Fruit fly (Drosophila melanogaster): Measurements from ENCODE around the gene CG14154.

Gene CG14154

DNA sequence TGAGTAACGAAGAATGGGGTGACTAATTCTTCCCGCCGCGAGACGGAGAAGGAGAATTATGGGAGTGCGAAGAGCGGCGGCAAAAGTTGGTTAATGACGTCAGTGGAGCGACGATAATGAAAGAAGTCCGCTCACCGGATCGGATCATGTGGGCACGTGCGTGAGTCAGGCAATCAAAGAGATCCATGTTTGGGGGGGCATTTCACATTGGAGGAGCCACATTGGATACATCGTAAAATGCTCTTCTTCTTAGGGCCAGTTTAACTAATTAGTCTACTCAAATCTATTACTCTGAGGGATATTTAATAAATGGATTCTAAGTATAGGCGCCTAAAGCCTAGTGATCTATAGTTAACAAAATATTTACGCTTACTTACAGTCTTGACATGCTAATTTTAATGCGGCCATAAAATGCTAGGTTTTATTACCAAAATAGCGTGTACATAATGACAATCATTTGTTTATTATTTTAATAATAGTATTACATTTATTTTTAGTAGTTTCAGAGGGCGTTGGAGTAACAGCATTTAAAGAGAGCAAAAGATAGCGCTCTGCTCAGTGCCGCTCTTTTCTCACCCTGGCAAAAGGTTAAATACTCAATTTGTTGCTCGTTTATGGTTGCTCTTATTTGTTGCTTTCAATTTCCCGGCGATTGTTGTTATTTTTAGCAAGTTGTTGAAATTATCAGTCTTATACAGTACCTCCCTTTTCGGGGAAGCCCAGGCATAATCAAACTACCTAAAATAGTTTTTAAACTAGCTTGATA lies 16.9 kb downstream of the CG14154 start:
- no peak for TF ChIP-seq Rel (GFP tag; optimal IDR thresholded peaks at IDR 0.05)
- peak; percentile 7 for TF ChIP-seq Rel (tag; optimal IDR thresholded peaks at IDR 0.05)
- no peak for TF ChIP-seq sage (GFP tag; optimal IDR thresholded peaks at IDR 0.05)

DNA sequence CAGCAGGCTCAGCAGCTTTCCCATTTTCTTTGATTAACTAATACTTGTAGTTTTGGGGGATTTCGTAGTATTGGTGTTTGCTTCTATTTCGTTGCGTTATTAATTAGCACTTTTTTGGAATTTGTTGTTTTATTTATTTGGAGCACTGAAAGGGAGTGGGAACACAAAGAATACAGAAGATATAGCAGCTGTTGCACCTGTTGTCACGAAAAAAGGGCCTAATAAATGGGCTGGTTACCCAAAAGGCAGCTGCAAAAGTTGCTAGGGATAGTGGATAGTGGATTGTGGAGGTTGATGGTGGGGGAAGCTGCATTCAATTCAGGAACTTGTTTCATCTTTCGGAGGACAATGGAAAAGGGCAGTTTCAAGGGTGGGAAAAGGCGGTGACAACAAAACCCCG lies 17.8 kb downstream of the CG14154 start:
- TF ChIP-seq rgr (GFP tag; optimal IDR thresholded peaks at IDR 0.05) (no peak), psq (GFP tag; optimal IDR thresholded peaks at IDR 0.05) (no peak), GATAd (GFP tag; optimal IDR thresholded peaks at IDR 0.05) (no peak), Hr78 (GFP tag; optimal IDR thresholded peaks at IDR 0.05) (no peak), CG9705 (GFP tag; optimal IDR thresholded peaks at IDR 0.05) (no peak), pan (optimal IDR thresholded peaks at IDR 0.05) (no peak), Jra (GFP tag; optimal IDR thresholded peaks at IDR 0.05) (no peak), dl (GFP tag; optimal IDR thresholded peaks at IDR 0.05; ENCODE audit: insufficient read depth in 1 of 2, partially characterized antibody in 2 of 2) (no peak), Abd-B (GFP tag; optimal IDR thresholded peaks at IDR 0.05) (no peak), Sp1 (GFP tag; optimal IDR thresholded peaks at IDR 0.05) (no peak), dmrt93B (GFP tag; optimal IDR thresholded peaks at IDR 0.05) (no peak), lola (GFP tag; optimal IDR thresholded peaks at IDR 0.05) (no peak), CrebA (GFP tag; optimal IDR thresholded peaks at IDR 0.05; ENCODE audit: borderline replicate concordance) (no peak), Dif (GFP tag; optimal IDR thresholded peaks at IDR 0.05; ENCODE audit: partially characterized antibody) (no peak), ey (GFP tag; optimal IDR thresholded peaks at IDR 0.05) (no peak)

DNA sequence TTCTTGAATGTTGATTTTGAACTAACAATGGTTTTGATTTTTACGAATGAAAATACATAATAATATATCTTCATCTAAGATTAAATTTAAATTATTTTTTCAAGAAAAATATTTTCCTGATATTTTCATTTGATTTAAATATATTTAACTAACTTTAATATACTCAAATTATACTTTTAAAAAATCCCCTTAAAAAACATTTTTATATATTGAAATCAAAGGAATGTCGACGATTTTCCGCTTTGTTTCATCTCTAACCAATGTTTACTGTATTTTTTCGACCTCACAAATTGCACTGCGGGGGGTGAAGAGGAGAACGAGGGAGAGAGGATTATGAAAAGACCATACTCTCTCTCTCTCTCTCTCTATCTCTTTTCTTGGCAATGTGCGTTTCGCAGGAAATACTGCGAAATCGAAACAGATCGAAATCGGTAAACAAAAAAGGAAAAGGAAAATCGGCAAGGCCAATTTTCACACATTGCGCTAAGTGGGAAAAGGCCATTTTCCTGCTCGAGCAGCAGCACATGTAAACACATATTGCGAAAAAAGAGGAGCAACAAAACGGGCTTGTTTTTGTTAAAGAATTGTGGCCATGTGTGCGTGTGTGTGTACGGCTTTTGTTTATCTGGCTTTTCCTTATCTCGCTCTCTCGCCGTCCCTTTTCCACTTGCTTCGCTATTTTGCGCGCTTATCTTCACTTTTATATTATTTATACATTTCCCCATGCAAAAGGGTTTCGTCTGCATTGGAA lies 18.5 kb downstream of the CG14154 start:
- TF ChIP-seq sage (GFP tag; optimal IDR thresholded peaks at IDR 0.05) (no peak), psq (GFP tag; optimal IDR thresholded peaks at IDR 0.05) (peak; percentile 33), Hnf4 (GFP tag; optimal IDR thresholded peaks at IDR 0.05) (no peak), GATAd (GFP tag; optimal IDR thresholded peaks at IDR 0.05) (no peak), usp (GFP tag; optimal IDR thresholded peaks at IDR 0.05) (no peak), foxo (GFP tag; optimal IDR thresholded peaks at IDR 0.05) (peak in 1 of 2 experiments; percentile 3), tai (GFP tag; optimal IDR thresholded peaks at IDR 0.05) (no peak), HLH106 (tag; optimal IDR thresholded peaks at IDR 0.05) (peak; percentile 0), Dfd (GFP tag; optimal IDR thresholded peaks at IDR 0.05) (no peak), woc (GFP tag; optimal IDR thresholded peaks at IDR 0.05) (no peak)

DNA sequence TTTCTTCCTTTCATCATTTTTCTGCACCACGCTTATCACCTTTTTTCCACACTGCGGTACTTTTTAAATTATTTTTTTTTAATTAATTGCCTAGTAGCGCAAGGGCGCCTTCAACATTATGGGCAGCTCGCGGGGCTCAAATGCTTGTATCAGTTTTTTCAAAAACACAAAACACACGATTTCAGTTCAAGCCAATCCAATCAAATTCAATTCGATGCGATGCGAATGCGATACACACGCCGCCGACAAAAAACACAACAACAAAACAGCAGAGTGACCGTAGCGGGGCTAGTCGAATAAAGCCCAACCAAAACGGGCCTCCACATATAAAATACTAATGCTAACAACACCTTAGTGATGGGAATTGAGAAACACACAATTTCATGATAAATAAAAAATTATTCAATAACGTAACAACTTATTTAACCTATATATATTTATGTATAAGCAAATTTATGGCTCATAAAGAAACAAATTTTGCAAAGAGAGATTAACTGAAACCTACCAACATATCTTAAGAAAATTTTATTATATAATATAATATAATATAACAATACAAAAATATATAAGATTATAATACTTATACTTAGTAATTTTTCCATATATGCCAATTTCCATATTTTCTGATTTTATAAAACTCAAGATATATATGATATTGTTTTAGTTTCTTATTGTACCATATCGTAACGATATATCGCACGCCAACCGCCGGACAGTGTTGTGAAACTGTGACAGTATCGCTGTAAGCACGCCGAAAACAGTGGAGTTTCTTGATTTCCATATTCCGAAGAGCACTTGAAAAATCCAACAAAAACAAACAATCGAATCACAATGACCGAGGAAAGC lies 19.3 kb downstream of the CG14154 start, which contains the start of the genes CG32066 and CG8003:
Gene CG32066 (minus strand): TSS at position 270 of the 846 bp plus-strand sequence.
Gene CG8003 (plus strand): TSS at position 732 of the 846 bp plus-strand sequence.
- TF ChIP-seq fru (GFP tag; optimal IDR thresholded peaks at IDR 0.05): peak; percentile 9
- no peak for TF ChIP-seq jim (GFP tag; optimal IDR thresholded peaks at IDR 0.05)
- TF ChIP-seq Dfd (GFP tag; optimal IDR thresholded peaks at IDR 0.05): no peak
- TF ChIP-seq dsf (GFP tag; optimal IDR thresholded peaks at IDR 0.05; ENCODE audit: borderline replicate concordance): no peak
- peak; percentile 30 for TF ChIP-seq rgr (GFP tag; optimal IDR thresholded peaks at IDR 0.05)
- peak; percentile 61 for TF ChIP-seq br (GFP tag; optimal IDR thresholded peaks at IDR 0.05)
- no peak for TF ChIP-seq dmrt93B (GFP tag; optimal IDR thresholded peaks at IDR 0.05)
- TF ChIP-seq CG32264 (GFP tag; optimal IDR thresholded peaks at IDR 0.05): no peak
- peak; percentile 40 for TF ChIP-seq h (GFP tag; optimal IDR thresholded peaks at IDR 0.05)
- peak; percentile 68 for TF ChIP-seq woc (GFP tag; optimal IDR thresholded peaks at IDR 0.05)
- TF ChIP-seq foxo (GFP tag; optimal IDR thresholded peaks at IDR 0.05): peak in 1 of 2 experiments; percentile 24
- no peak for TF ChIP-seq Abd-B (GFP tag; optimal IDR thresholded peaks at IDR 0.05)
- TF ChIP-seq Rel (GFP tag; optimal IDR thresholded peaks at IDR 0.05): no peak
- peak; percentile 47 for TF ChIP-seq Rel (tag; optimal IDR thresholded peaks at IDR 0.05)
- TF ChIP-seq usp (GFP tag; optimal IDR thresholded peaks at IDR 0.05): no peak
- no peak for TF ChIP-seq GATAd (GFP tag; optimal IDR thresholded peaks at IDR 0.05)
- peak; percentile 19 for TF ChIP-seq Mio (GFP tag; optimal IDR thresholded peaks at IDR 0.05)
- no peak for TF ChIP-seq Dif (GFP tag; optimal IDR thresholded peaks at IDR 0.05; ENCODE audit: partially characterized antibody)
- TF ChIP-seq Hnf4 (GFP tag; optimal IDR thresholded peaks at IDR 0.05): peak; percentile 35
- TF ChIP-seq CrebA (GFP tag; optimal IDR thresholded peaks at IDR 0.05; ENCODE audit: borderline replicate concordance): no peak
- TF ChIP-seq CG9705 (GFP tag; optimal IDR thresholded peaks at IDR 0.05): no peak
- no peak for TF ChIP-seq Jra (GFP tag; optimal IDR thresholded peaks at IDR 0.05)
- peak; percentile 64 for TF ChIP-seq HLH106 (tag; optimal IDR thresholded peaks at IDR 0.05)
- TF ChIP-seq lola (GFP tag; optimal IDR thresholded peaks at IDR 0.05): no peak
- no peak for TF ChIP-seq N (GFP tag; optimal IDR thresholded peaks at IDR 0.05)
- peak; percentile 20 for TF ChIP-seq sage (GFP tag; optimal IDR thresholded peaks at IDR 0.05)
- no peak for TF ChIP-seq pan (optimal IDR thresholded peaks at IDR 0.05)
- peak; percentile 5 for TF ChIP-seq Myc (optimal IDR thresholded peaks at IDR 0.05)
- no peak for TF ChIP-seq psq (GFP tag; optimal IDR thresholded peaks at IDR 0.05)
- no peak for TF ChIP-seq dl (GFP tag; optimal IDR thresholded peaks at IDR 0.05; ENCODE audit: insufficient read depth in 1 of 2, partially characterized antibody in 2 of 2)
- no peak for TF ChIP-seq Vsx2 (GFP tag; optimal IDR thresholded peaks at IDR 0.05; ENCODE audit: partially characterized antibody)
- peak; percentile 32 for TF ChIP-seq brk (GFP tag; optimal IDR thresholded peaks at IDR 0.05)
- peak; percentile 37 for TF ChIP-seq Sp1 (GFP tag; optimal IDR thresholded peaks at IDR 0.05)
